Fruit fly (Drosophila melanogaster): ENCODE measurements around the gene CG11226.

DNA sequence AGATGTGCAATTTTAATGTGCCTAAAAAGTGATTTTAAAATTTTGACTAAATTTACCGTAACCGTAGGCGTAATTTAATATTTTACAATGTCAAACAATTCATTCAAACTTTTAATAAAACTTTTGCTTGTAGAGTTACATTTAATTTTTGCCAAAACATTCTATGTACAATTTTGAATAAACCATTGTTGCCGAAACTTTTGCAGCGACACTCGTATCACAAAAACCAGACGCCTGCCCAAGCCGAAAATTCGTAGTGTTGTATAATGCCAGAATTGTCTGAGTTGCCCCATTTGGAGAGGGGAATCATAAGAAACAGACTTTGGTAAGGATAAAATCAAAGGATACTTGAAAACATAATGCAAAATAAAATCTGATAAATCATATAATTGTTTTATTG is 41.3 kb upstream of the CG11226 start:
- TF ChIP-seq Blimp-1 (GFP tag; optimal IDR thresholded peaks at IDR 0.05) = no peak
- TF ChIP-seq net (GFP tag; optimal IDR thresholded peaks at IDR 0.05) = no peak
- no peak for TF ChIP-seq Hr4 (GFP tag; optimal IDR thresholded peaks at IDR 0.05)
- no peak for TF ChIP-seq pdm3 (GFP tag; optimal IDR thresholded peaks at IDR 0.05)
- no peak for TF ChIP-seq CG6792 (GFP tag; optimal IDR thresholded peaks at IDR 0.05)
- no peak for TF ChIP-seq Gug (GFP tag; IDR thresholded peaks at IDR 0.05)
- no peak for TF ChIP-seq CG6276 (GFP tag; optimal IDR thresholded peaks at IDR 0.05)
- TF ChIP-seq CG16779 (tag; optimal IDR thresholded peaks at IDR 0.05) = no peak
- no peak for TF ChIP-seq OdsH (GFP tag; optimal IDR thresholded peaks at IDR 0.05)
- TF ChIP-seq eg (GFP tag; IDR thresholded peaks at IDR 0.05) = no peak
- no peak for TF ChIP-seq CG6854 (GFP tag; optimal IDR thresholded peaks at IDR 0.05)
- TF ChIP-seq topi (GFP tag; optimal IDR thresholded peaks at IDR 0.05) = no peak
- no peak for TF ChIP-seq Met (GFP tag; optimal IDR thresholded peaks at IDR 0.05)

Data from whole organism, prepupa.